Worm (Caenorhabditis elegans) whole organism, young adult: ENCODE measurements around the gene ssna-1.

Source experiments
- F57C9.4 ChIP-seq: sonication (generic microtip); optimal IDR thresholded peaks from 2 replicates; lab custom pipeline; 2017; ENCODE audit warnings: mild to moderate bottlenecking, missing genetic modification characterization, missing compliant biosample characterization
- ama-1 ChIP-seq, 3 experiments: fragments of 150-350 bp in 1 of 3; sonication (generic microtip) in 2 of 3; optimal IDR thresholded peaks; 2 replicates each; lab custom pipeline; 2014 to 2018; ENCODE audit warnings: missing biosample characterization in 2 of 3, missing genetic modification characterization in 2 of 3, missing genetic modification reagents in 2 of 3
- attf-5 ChIP-seq: fragments of 200-800 bp; sonication (Bioruptor generic); optimal IDR thresholded peaks from 2 replicates; lab custom pipeline; 2018; ENCODE audit warnings: mild to moderate bottlenecking, missing genetic modification characterization, missing compliant biosample characterization
- ceh-79 ChIP-seq: sonication (generic microtip); optimal IDR thresholded peaks from 2 replicates; lab custom pipeline; 2017; ENCODE audit warnings: mild to moderate bottlenecking, missing genetic modification characterization, missing compliant biosample characterization
- lir-1 ChIP-seq: fragments of 200-800 bp; sonication (Bioruptor generic); conservative IDR thresholded peaks from 2 replicates; pipeline ENCODE4 v1.3.6; 2022; ENCODE audit warnings: missing genetic modification reagents, missing genetic modification characterization, missing compliant biosample characterization
- pha-4 ChIP-seq: fragments of 150-350 bp; sonication (generic microtip); optimal IDR thresholded peaks from 2 replicates; lab custom pipeline; 2014; ENCODE audit warnings: missing biosample characterization, missing genetic modification reagents, missing genetic modification characterization
- unc-62 ChIP-seq: fragments of 150-350 bp; optimal IDR thresholded peaks from 2 replicates; lab custom pipeline; 2014; ENCODE audit warnings: missing biosample characterization, missing genetic modification reagents, missing genetic modification characterization

DNA sequence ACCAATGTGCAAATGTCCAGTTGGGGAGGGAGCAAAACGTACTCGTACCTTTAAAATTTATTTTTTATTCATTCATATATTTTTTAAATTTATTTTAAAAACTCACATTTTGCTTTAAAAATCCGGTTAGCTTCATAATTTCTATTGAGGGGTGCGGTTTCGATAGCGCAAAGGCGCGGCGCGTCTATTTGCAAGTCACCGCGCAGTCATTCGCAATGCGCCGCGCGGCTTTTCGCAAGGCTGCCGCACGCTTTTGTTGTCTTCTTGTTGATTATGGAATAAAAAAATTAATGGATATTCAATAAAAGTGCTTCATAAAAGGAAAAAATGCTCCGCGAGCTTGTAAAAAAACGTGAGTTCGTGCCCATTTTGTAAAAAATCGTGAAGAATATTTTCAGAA lies 2.4 kb downstream of the ssna-1 start, which contains the start of the genes ears-2 and uncp-18:
- peak; percentile 98 for TF ChIP-seq attf-5 (GFP tag; lab: Kevin White, UChicago)
- no peak for TF ChIP-seq ama-1 (optimal IDR thresholded peaks at IDR 0.05; lab: Kevin White, UChicago)
- TF ChIP-seq ama-1 (GFP tag; optimal IDR thresholded peaks at IDR 0.05; lab: Kevin White, UChicago): no peak
- no peak for TF ChIP-seq pha-4 (tag; lab: Kevin White, UChicago)
- no peak for TF ChIP-seq unc-62 (GFP tag; lab: Kevin White, UChicago)
- TF ChIP-seq lir-1 (GFP tag; lab: Robert Waterston, UW): peak; percentile 75
- peak; percentile 31 for TF ChIP-seq F57C9.4 (tag; lab: Kevin White, UChicago)
- TF ChIP-seq ceh-79 (tag; lab: Kevin White, UChicago): peak; percentile 31
